Fruit fly (Drosophila melanogaster) whole organism, embryonic: Measurements from ENCODE around the gene cdi.
A peak's percentile ranks its signal among the peaks of the same experiment; 100 is the strongest.

Experiments
- CG10209 ChIP-seq: fragments of 200-800 bp; sonication (Bioruptor generic); optimal IDR thresholded peaks from 3 replicates; lab custom pipeline; 2017; ENCODE audit warnings: missing biosample characterization, mild to moderate bottlenecking, missing genetic modification characterization, missing genetic modification reagents
- CG10431 ChIP-seq: fragments of 200-800 bp; sonication (Bioruptor generic); optimal IDR thresholded peaks from 3 replicates; lab custom pipeline; 2018; ENCODE audit warnings: missing biosample characterization, mild to moderate bottlenecking, missing genetic modification characterization
- CG11085 ChIP-seq: fragments of 200-800 bp; sonication (Bioruptor generic); IDR thresholded peaks from 2 replicates; pipeline ENCODE4 v1.3.6; 2022; ENCODE audit warnings: missing biosample characterization, missing genetic modification characterization
- CG13296 ChIP-seq: fragments of 200-800 bp; sonication (Bioruptor generic); optimal IDR thresholded peaks from 3 replicates; lab custom pipeline; 2018; ENCODE audit warnings: missing biosample characterization, mild to moderate bottlenecking, missing genetic modification characterization
- CG14710 ChIP-seq: fragments of 200-800 bp; sonication (Bioruptor generic); optimal IDR thresholded peaks from 3 replicates; lab custom pipeline; 2019; ENCODE audit warnings: missing biosample characterization, mild to moderate bottlenecking, missing genetic modification characterization, moderate library complexity
- CG1529 ChIP-seq: fragments of 200-800 bp; sonication (Bioruptor generic); optimal IDR thresholded peaks from 3 replicates; lab custom pipeline; 2018; ENCODE audit warnings: missing biosample characterization, missing genetic modification characterization
- CG15601 ChIP-seq: fragments of 200-800 bp; sonication (Bioruptor generic); optimal IDR thresholded peaks from 3 replicates; lab custom pipeline; 2019; ENCODE audit warnings: missing biosample characterization, mild to moderate bottlenecking, missing genetic modification characterization, moderate library complexity
- CG15696 ChIP-seq: fragments of 200-800 bp; sonication (Bioruptor generic); optimal IDR thresholded peaks from 2 replicates; lab custom pipeline; 2019; ENCODE audit warnings: missing biosample characterization, mild to moderate bottlenecking, missing genetic modification characterization, moderate library complexity
- CG1602 ChIP-seq: fragments of 200-800 bp; sonication (Bioruptor generic); optimal IDR thresholded peaks from 3 replicates; lab custom pipeline; 2016; ENCODE audit warnings: missing biosample characterization, missing genetic modification characterization
- CG17568 ChIP-seq: fragments of 200-800 bp; sonication (Bioruptor generic); optimal IDR thresholded peaks from 2 replicates; lab custom pipeline; 2018; ENCODE audit warnings: missing biosample characterization, mild to moderate bottlenecking, missing genetic modification characterization, moderate library complexity
- CG2678 ChIP-seq: fragments of 200-800 bp; sonication (Bioruptor generic); optimal IDR thresholded peaks from 3 replicates; lab custom pipeline; 2019; ENCODE audit warnings: missing biosample characterization, mild to moderate bottlenecking, missing genetic modification characterization, moderate library complexity
- CG30020 ChIP-seq: fragments of 200-800 bp; optimal IDR thresholded peaks from 2 replicates; lab custom pipeline; 2019; ENCODE audit warnings: missing biosample characterization, mild to moderate bottlenecking, missing genetic modification characterization, moderate library complexity
- CG34224 ChIP-seq: fragments of 200-800 bp; sonication (Bioruptor generic); IDR thresholded peaks from 3 replicates; pipeline ENCODE4 v1.3.6; 2022; ENCODE audit warnings: missing biosample characterization, missing genetic modification characterization; ENCODE audit not compliant: partially characterized antibody
- CG4424 ChIP-seq: fragments of 200-800 bp; sonication (Bioruptor generic); optimal IDR thresholded peaks from 3 replicates; lab custom pipeline; 2016; ENCODE audit warnings: missing biosample characterization, missing genetic modification characterization
- CG6813 ChIP-seq: fragments of 200-800 bp; sonication (Bioruptor generic); optimal IDR thresholded peaks from 2 replicates; lab custom pipeline; 2017; ENCODE audit warnings: missing biosample characterization, missing genetic modification characterization, mild to moderate bottlenecking, moderate library complexity, missing genetic modification reagents
- CG7357 ChIP-seq: fragments of 200-800 bp; sonication (Bioruptor generic); IDR thresholded peaks from 3 replicates; pipeline ENCODE4 v1.3.6; 2022; ENCODE audit warnings: missing biosample characterization, missing genetic modification characterization
- CG7745 ChIP-seq: fragments of 200-800 bp; sonication (Bioruptor generic); optimal IDR thresholded peaks from 2 replicates; lab custom pipeline; 2018; ENCODE audit warnings: missing biosample characterization, mild to moderate bottlenecking, missing genetic modification characterization, moderate library complexity
- CG8089 ChIP-seq: fragments of 200-800 bp; sonication (Bioruptor generic); optimal IDR thresholded peaks from 3 replicates; lab custom pipeline; 2016; ENCODE audit warnings: missing biosample characterization, missing genetic modification characterization
- CG8924 ChIP-seq: fragments of 200-800 bp; optimal IDR thresholded peaks from 3 replicates; lab custom pipeline; 2019; ENCODE audit warnings: missing biosample characterization, mild to moderate bottlenecking, missing genetic modification characterization, moderate library complexity
- CG9215 ChIP-seq: fragments of 200-800 bp; sonication (Bioruptor generic); IDR thresholded peaks from 2 replicates; pipeline ENCODE4 v1.3.6; 2022; ENCODE audit warnings: missing biosample characterization, missing genetic modification characterization
- Chrac-16 ChIP-seq: fragments of 200-800 bp; sonication (Bioruptor generic); optimal IDR thresholded peaks from 3 replicates; lab custom pipeline; 2016; ENCODE audit warnings: missing biosample characterization, missing genetic modification characterization
- CrebB ChIP-seq: fragments of 200-800 bp; sonication (Bioruptor generic); optimal IDR thresholded peaks from 3 replicates; lab custom pipeline; 2018; ENCODE audit warnings: missing biosample characterization, mild to moderate bottlenecking, missing genetic modification characterization
- Dfd ChIP-seq, 2 experiments: fragments of >200 bp; optimal IDR thresholded peaks; 2 replicates each; lab custom pipeline; 2017; ENCODE audit warnings: missing biosample characterization in 2 of 2, missing genetic modification characterization in 2 of 2
- HLH4C ChIP-seq: fragments of 200-800 bp; sonication (Bioruptor generic); IDR thresholded peaks from 3 replicates; pipeline ENCODE4 v1.3.6; 2022; ENCODE audit warnings: missing biosample characterization, missing genetic modification characterization; ENCODE audit not compliant: partially characterized antibody
- Hr39 ChIP-seq: fragments of >200 bp; optimal IDR thresholded peaks from 2 replicates; lab custom pipeline; 2017
- MESR4 ChIP-seq: fragments of 200-800 bp; sonication (Bioruptor generic); optimal IDR thresholded peaks from 2 replicates; lab custom pipeline; 2018; ENCODE audit warnings: missing biosample characterization, mild to moderate bottlenecking, missing genetic modification characterization, moderate library complexity
- Mrtf ChIP-seq: fragments of 200-800 bp; sonication (Bioruptor generic); IDR thresholded peaks from 3 replicates; pipeline ENCODE4 v1.3.6; 2022; ENCODE audit warnings: missing biosample characterization, missing genetic modification characterization
- Myb ChIP-seq: fragments of 200-800 bp; sonication (Bioruptor generic); optimal IDR thresholded peaks from 2 replicates; lab custom pipeline; 2016; ENCODE audit warnings: missing biosample characterization, missing genetic modification characterization
- NC2β ChIP-seq: fragments of 200-800 bp; sonication (Bioruptor generic); optimal IDR thresholded peaks from 2 replicates; lab custom pipeline; 2016; ENCODE audit warnings: missing biosample characterization, missing genetic modification characterization
- Opbp ChIP-seq: fragments of 200-800 bp; sonication (Bioruptor generic); IDR thresholded peaks from 3 replicates; pipeline ENCODE4 v1.3.6; 2022; ENCODE audit warnings: missing biosample characterization, missing genetic modification characterization; ENCODE audit not compliant: partially characterized antibody
- bab2 ChIP-seq: fragments of 200-800 bp; sonication (Bioruptor generic); optimal IDR thresholded peaks from 2 replicates; lab custom pipeline; 2016; ENCODE audit warnings: missing biosample characterization, missing genetic modification characterization
- ci ChIP-seq: fragments of 200-800 bp; sonication (Bioruptor generic); IDR thresholded peaks from 3 replicates; pipeline ENCODE4 v1.3.6; 2022; ENCODE audit warnings: missing biosample characterization, missing genetic modification characterization
- cwo ChIP-seq: fragments of 200-800 bp; sonication (Bioruptor generic); optimal IDR thresholded peaks from 3 replicates; lab custom pipeline; 2017; ENCODE audit warnings: missing biosample characterization, missing genetic modification characterization, mild to moderate bottlenecking, moderate library complexity, missing genetic modification reagents
- dm ChIP-seq: fragments of 200-800 bp; sonication (Bioruptor generic); optimal IDR thresholded peaks from 3 replicates; lab custom pipeline; 2016; ENCODE audit warnings: missing biosample characterization, missing genetic modification characterization
- dpn ChIP-seq, 2 experiments: fragments of 200-800 bp; sonication (Bioruptor generic); optimal IDR thresholded peaks; 3 replicates each; lab custom pipeline; 2016; ENCODE audit warnings: missing biosample characterization in 2 of 2, missing genetic modification characterization in 2 of 2
- h ChIP-seq: fragments of >200 bp; optimal IDR thresholded peaks from 2 replicates; lab custom pipeline; 2017
- lab ChIP-seq: fragments of 200-800 bp; sonication (Bioruptor generic); optimal IDR thresholded peaks from 3 replicates; lab custom pipeline; 2017; ENCODE audit warnings: missing biosample characterization, missing genetic modification characterization, mild to moderate bottlenecking, moderate library complexity, missing genetic modification reagents
- pan ChIP-seq, 4 experiments: fragments of >200 bp in 3 of 4; fragments of 200-800 bp in 1 of 4; sonication (Bioruptor generic) in 1 of 4; optimal IDR thresholded peaks in 3 of 4; IDR thresholded peaks in 1 of 4; 2 replicates each; pipeline versions ENCODE4 v1.3.6 to Lab custom; 2017 to 2022; ENCODE audit warnings: missing biosample characterization in 2 of 4, missing genetic modification characterization in 2 of 4, mixed read lengths in 1 of 4
- pho ChIP-seq: fragments of 200-800 bp; sonication (Bioruptor generic); optimal IDR thresholded peaks from 2 replicates; lab custom pipeline; 2016; ENCODE audit warnings: missing biosample characterization, missing genetic modification characterization
- pzg ChIP-seq: fragments of 200-800 bp; sonication (Bioruptor generic); optimal IDR thresholded peaks from 3 replicates; lab custom pipeline; 2018; ENCODE audit warnings: missing biosample characterization, mild to moderate bottlenecking, missing genetic modification characterization, moderate library complexity
- repo ChIP-seq: fragments of 200-800 bp; sonication (Bioruptor generic); optimal IDR thresholded peaks from 2 replicates; lab custom pipeline; 2016; ENCODE audit warnings: missing biosample characterization, missing genetic modification characterization
- rib ChIP-seq: fragments of 200-800 bp; sonication (Bioruptor generic); IDR thresholded peaks from 2 replicates; pipeline ENCODE4 v1.3.6; 2022; ENCODE audit warnings: missing biosample characterization, missing genetic modification characterization
- salm ChIP-seq: fragments of 200-800 bp; sonication (Bioruptor generic); optimal IDR thresholded peaks from 2 replicates; lab custom pipeline; 2018; ENCODE audit warnings: missing biosample characterization, mild to moderate bottlenecking, missing genetic modification characterization
- sc ChIP-seq, 3 experiments: fragments of >200 bp in 2 of 3; fragments of 200-800 bp in 1 of 3; sonication (Bioruptor generic) in 1 of 3; optimal IDR thresholded peaks; 2 replicates in 2 of 3; 3 replicates in 1 of 3; lab custom pipeline; 2017; ENCODE audit warnings: mild to moderate bottlenecking in 1 of 3, missing biosample characterization in 1 of 3, missing genetic modification characterization in 1 of 3, missing genetic modification reagents in 1 of 3
- schlank ChIP-seq: fragments of 200-800 bp; sonication (Bioruptor generic); optimal IDR thresholded peaks from 2 replicates; lab custom pipeline; 2018; ENCODE audit warnings: missing biosample characterization, mild to moderate bottlenecking, missing genetic modification characterization
- seq ChIP-seq: fragments of 200-800 bp; sonication (Bioruptor generic); IDR thresholded peaks from 2 replicates; pipeline ENCODE4 v1.3.6; 2022; ENCODE audit warnings: missing biosample characterization, missing genetic modification characterization
- sr ChIP-seq: fragments of 200-800 bp; sonication (Bioruptor generic); IDR thresholded peaks from 3 replicates; pipeline ENCODE4 v1.3.6; 2022; ENCODE audit warnings: missing biosample characterization, missing genetic modification characterization
- wek ChIP-seq: fragments of 200-800 bp; sonication (Bioruptor generic); optimal IDR thresholded peaks from 3 replicates; lab custom pipeline; 2018; ENCODE audit warnings: missing biosample characterization, mild to moderate bottlenecking, missing genetic modification characterization, moderate library complexity
- yki ChIP-seq: fragments of >200 bp; optimal IDR thresholded peaks from 3 replicates; lab custom pipeline; 2018
- zen2 ChIP-seq: fragments of 200-800 bp; sonication (Bioruptor generic); IDR thresholded peaks from 3 replicates; pipeline ENCODE4 v1.3.6; 2022; ENCODE audit warnings: missing biosample characterization, missing genetic modification characterization; ENCODE audit not compliant: partially characterized antibody

The cdi gene

dm6 chr3R:19094039-19094438 lies at the start of gene cdi (continued):
- TF ChIP-seq Hr39 (lab: Kevin White, UChicago) (no peak), repo (GFP tag; lab: Kevin White, UChicago) (no peak), CG15601 (tag; lab: Kevin White, UChicago) (peak; percentile 15), CG30020 (tag; lab: Kevin White, UChicago) (no peak), CG11085 (GFP tag; lab: Robert Waterston, UW) (no peak), cwo (GFP tag; lab: Kevin White, UChicago) (peak; percentile 34), CG17568 (GFP tag; lab: Kevin White, UChicago) (peak; percentile 18), rib (GFP tag; lab: Robert Waterston, UW) (peak; percentile 28; the same call in 1 of the 2 replicates), Myb (GFP tag; lab: Kevin White, UChicago) (peak; percentile 47), CG6813 (no peak), CrebB (tag; lab: Kevin White, UChicago) (peak; percentile 25), pzg (GFP tag; lab: Kevin White, UChicago) (peak; percentile 79), MESR4 (GFP tag; lab: Kevin White, UChicago) (peak; percentile 51), Mrtf (GFP tag; lab: Robert Waterston, UW) (no peak), CG8089 (no peak), CG2678 (no peak), CG34224 (peak; percentile 67), schlank (tag; lab: Kevin White, UChicago) (no peak), salm (peak; percentile 15), CG4424 (no peak), h (no peak), CG9215 (GFP tag; lab: Robert Waterston, UW) (no peak), dm (GFP tag; lab: Kevin White, UChicago) (no peak), CG1529 (GFP tag; lab: Kevin White, UChicago) (no peak), NC2β (no peak), sc (optimal IDR thresholded peaks at IDR 0.05; lab: Kevin White, UChicago) (no peak), sc (GFP tag; optimal IDR thresholded peaks at IDR 0.05; lab: Kevin White, UChicago) (no peak), Opbp (GFP tag; lab: Robert Waterston, UW) (peak; percentile 86), CG10209 (GFP tag; lab: Kevin White, UChicago) (no peak), CG7745 (tag; lab: Kevin White, UChicago) (no peak), pan (optimal IDR thresholded peaks at IDR 0.05; lab: Kevin White, UChicago) (no peak), pan (GFP tag; optimal IDR thresholded peaks at IDR 0.05 in 1 of 2, IDR thresholded peaks at IDR 0.05 in 1 of 2) (peak in 1 of 2 experiments; percentile 43), seq (GFP tag; lab: Robert Waterston, UW) (no peak), Chrac-16 (GFP tag; lab: Kevin White, UChicago) (no peak), lab (peak; percentile 33), pho (GFP tag; lab: Kevin White, UChicago) (no peak), CG15696 (tag; lab: Kevin White, UChicago) (no peak), CG7357 (GFP tag; lab: Robert Waterston, UW) (no peak), HLH4C (GFP tag; lab: Robert Waterston, UW) (peak; percentile 68), CG13296 (GFP tag; lab: Kevin White, UChicago) (no peak), CG1602 (GFP tag; lab: Kevin White, UChicago) (no peak), sr (GFP tag; lab: Robert Waterston, UW) (0 out of 3 replicates have a peak, but pooled peaks have one; percentile 18), CG8924 (tag; lab: Kevin White, UChicago) (peak; percentile 37), dpn (GFP tag; optimal IDR thresholded peaks at IDR 0.05; lab: Kevin White, UChicago) (peak in 1 of 2 experiments; percentile 4), wek (GFP tag; lab: Kevin White, UChicago) (no peak), zen2 (GFP tag; lab: Robert Waterston, UW) (peak; percentile 51; the same call in 2 of the 3 replicates), ci (GFP tag; lab: Robert Waterston, UW) (peak; percentile 74; the same call in 2 of the 3 replicates), CG10431 (GFP tag; lab: Kevin White, UChicago) (peak; percentile 72), CG14710 (tag; lab: Kevin White, UChicago) (peak; percentile 25), yki (no peak), bab2 (GFP tag; lab: Kevin White, UChicago) (no peak), Dfd (GFP tag; optimal IDR thresholded peaks at IDR 0.05; lab: Kevin White, UChicago) (no peak)
